Fruit fly (Drosophila melanogaster): ENCODE results near the gene scf.

Gene scf

dm6 chr3L:1329724-1330123 lies 31.3 kb downstream of the scf start, which contains the start of gene ND-ACP (continued):
- TF ChIP-seq stwl (tag; optimal IDR thresholded peaks at IDR 0.05) (peak; percentile 56), CG12391 (tag; optimal IDR thresholded peaks at IDR 0.05) (peak; percentile 2), Dref (GFP tag; IDR thresholded peaks at IDR 0.05) (peak; percentile 56), H2.0 (GFP tag; IDR thresholded peaks at IDR 0.05) (no peak), Dp (GFP tag; optimal IDR thresholded peaks at IDR 0.05) (peak; percentile 92), HmgZ (tag; optimal IDR thresholded peaks at IDR 0.05) (peak; percentile 19), CG12236 (GFP tag; optimal IDR thresholded peaks at IDR 0.05) (no peak), E2f2 (GFP tag; IDR thresholded peaks at IDR 0.05) (peak; percentile 91), Antp (GFP tag; optimal IDR thresholded peaks at IDR 0.05) (no peak), CG12659 (GFP tag; optimal IDR thresholded peaks at IDR 0.05) (peak; percentile 37), CG11560 (tag; IDR thresholded peaks at IDR 0.05) (peak; percentile 97), Sox102F (GFP tag; optimal IDR thresholded peaks at IDR 0.05) (no peak), CG10267 (tag; optimal IDR thresholded peaks at IDR 0.05) (peak; percentile 43), CG1603 (tag; optimal IDR thresholded peaks at IDR 0.05) (peak; percentile 46), Sry-δ (GFP tag; optimal IDR thresholded peaks at IDR 0.05) (peak; percentile 42), CG9437 (GFP tag; optimal IDR thresholded peaks at IDR 0.05) (no peak), hkb (optimal IDR thresholded peaks at IDR 0.05) (peak; percentile 18), hkb (GFP tag; IDR thresholded peaks at IDR 0.05) (no peak), cwo (GFP tag; optimal IDR thresholded peaks at IDR 0.05) (no peak), CG33557 (GFP tag; optimal IDR thresholded peaks at IDR 0.05) (no peak), unc-4 (GFP tag; IDR thresholded peaks at IDR 0.05; ENCODE audit: partially characterized antibody) (peak; percentile 21; the same call in 1 of the 2 replicates), vnd (GFP tag; IDR thresholded peaks at IDR 0.05; ENCODE audit: partially characterized antibody) (0 out of 3 replicates have a peak, but pooled peaks have one; percentile 24), Myb (GFP tag; optimal IDR thresholded peaks at IDR 0.05) (peak; percentile 23)

DNA sequence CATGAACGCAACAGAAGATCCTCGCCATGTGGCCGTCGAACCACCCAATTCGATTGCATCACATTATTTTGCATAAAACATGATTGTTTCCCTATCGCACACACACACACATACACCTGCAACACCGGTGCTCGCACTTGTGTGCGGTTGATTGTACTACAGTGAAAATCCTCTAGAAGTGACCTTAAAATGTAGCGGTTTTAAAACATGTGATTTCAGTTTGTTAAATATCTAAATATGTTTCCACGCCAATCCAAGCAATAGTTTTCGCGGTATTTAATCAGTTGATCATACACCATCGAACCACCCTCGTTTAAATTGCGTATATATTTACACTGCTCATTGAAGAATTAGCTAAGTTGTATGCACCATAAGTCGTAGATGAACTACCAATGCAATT lies 31.9 kb downstream of the scf start:
- TF ChIP-seq HLH4C (GFP tag; IDR thresholded peaks at IDR 0.05; ENCODE audit: partially characterized antibody) (no peak), gsb (GFP tag; IDR thresholded peaks at IDR 0.05) (no peak), unc-4 (GFP tag; IDR thresholded peaks at IDR 0.05; ENCODE audit: partially characterized antibody) (no peak), row (GFP tag; IDR thresholded peaks at IDR 0.05) (peak; percentile 20; the same call in 1 of the 3 replicates), sens (GFP tag) (peak; percentile 31), CG12104 (GFP tag; optimal IDR thresholded peaks at IDR 0.05) (peak; percentile 14), cg (GFP tag; optimal IDR thresholded peaks at IDR 0.05) (peak; percentile 56), CG11695 (GFP tag; IDR thresholded peaks at IDR 0.05) (0 out of 3 replicates have a peak, but pooled peaks have one; percentile 17), Med (GFP tag) (peak; percentile 54), grau (tag; optimal IDR thresholded peaks at IDR 0.05) (peak; percentile 77), cad (GFP tag; optimal IDR thresholded peaks at IDR 0.05) (no peak), Ets65A (GFP tag) (peak; percentile 2)

DNA sequence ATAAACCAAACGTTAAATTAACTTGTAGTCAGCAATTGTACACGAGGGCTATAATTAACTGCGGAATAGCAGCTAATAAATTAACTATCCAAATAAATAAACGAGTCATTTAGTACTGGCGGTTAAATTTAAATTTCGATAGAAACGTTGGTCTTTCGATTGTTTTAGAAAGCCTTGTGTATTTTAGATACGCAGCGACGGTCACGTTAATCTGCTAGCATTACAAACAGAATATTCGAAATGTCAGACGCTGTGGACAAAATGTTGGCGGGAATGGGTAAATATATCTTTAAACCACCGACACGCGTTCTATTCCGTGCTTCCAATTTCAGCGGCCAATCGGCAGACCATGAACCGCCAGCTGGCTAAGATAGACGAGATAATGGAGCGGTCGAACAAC lies 33.1 kb downstream of the scf start, which contains the start of gene msd1:
TSS of gene msd1 (plus strand) at position 203 of the 400 bp plus-strand sequence.
- TF ChIP-seq Myb (GFP tag; optimal IDR thresholded peaks at IDR 0.05) (peak; percentile 61), amos (GFP tag; IDR thresholded peaks at IDR 0.05; ENCODE audit: partially characterized antibody) (peak; percentile 35; the same call in 1 of the 2 replicates), CG3995 (GFP tag; optimal IDR thresholded peaks at IDR 0.05) (no peak), CG5953 (GFP tag; IDR thresholded peaks at IDR 0.05) (no peak), aop (GFP tag; IDR thresholded peaks at IDR 0.05) (no peak), sd (tag; optimal IDR thresholded peaks at IDR 0.05) (no peak), Lim3 (GFP tag; IDR thresholded peaks at IDR 0.05) (no peak), Dll (GFP tag; IDR thresholded peaks at IDR 0.05; ENCODE audit: partially characterized antibody) (peak; percentile 58; the same call in 2 of the 4 replicates), sc (optimal IDR thresholded peaks at IDR 0.05) (no peak), sc (GFP tag; optimal IDR thresholded peaks at IDR 0.05) (no peak), tna (GFP tag; IDR thresholded peaks at IDR 0.05; ENCODE audit: partially characterized antibody) (no peak), pzg (GFP tag; optimal IDR thresholded peaks at IDR 0.05) (peak; percentile 76), oc (tag; optimal IDR thresholded peaks at IDR 0.05) (no peak), sim (GFP tag; IDR thresholded peaks at IDR 0.05) (no peak), CG9609 (GFP tag; optimal IDR thresholded peaks at IDR 0.05) (no peak), Bgb (GFP tag; IDR thresholded peaks at IDR 0.05; ENCODE audit: partially characterized antibody) (peak; percentile 40; the same call in 1 of the 2 replicates), CG17912 (GFP tag; optimal IDR thresholded peaks at IDR 0.05) (peak; percentile 17)
